Fruit fly (Drosophila melanogaster) whole organism, embryonic: Measurements from ENCODE around the gene Ssk.
A peak's percentile ranks its signal among the peaks of the same experiment; 100 is the strongest.

ENCODE experiments used
- Abd-B ChIP-seq: fragments of 200-800 bp; sonication (Bioruptor generic); optimal IDR thresholded peaks from 2 replicates; lab custom pipeline; 2018; ENCODE audit warnings: missing biosample characterization, mild to moderate bottlenecking, missing genetic modification characterization, moderate library complexity
- B-H2 ChIP-seq: fragments of 200-800 bp; sonication (Bioruptor generic); optimal IDR thresholded peaks from 2 replicates; lab custom pipeline; 2018; ENCODE audit warnings: missing biosample characterization, mild to moderate bottlenecking, missing genetic modification characterization
- CG10147 ChIP-seq: fragments of 200-800 bp; sonication (Bioruptor generic); optimal IDR thresholded peaks from 2 replicates; lab custom pipeline; 2019; ENCODE audit warnings: missing biosample characterization, mild to moderate bottlenecking, missing genetic modification characterization, moderate library complexity
- CG1024 ChIP-seq: fragments of 200-800 bp; sonication (Bioruptor generic); IDR thresholded peaks from 2 replicates; pipeline ENCODE4 v1.3.6; 2022; ENCODE audit warnings: missing biosample characterization, missing genetic modification characterization
- CG10274 ChIP-seq: fragments of 200-800 bp; sonication (Bioruptor generic); optimal IDR thresholded peaks from 3 replicates; lab custom pipeline; 2017; ENCODE audit warnings: missing biosample characterization, mild to moderate bottlenecking, missing genetic modification characterization
- CG14014 ChIP-seq: fragments of 200-800 bp; sonication (Bioruptor generic); IDR thresholded peaks from 2 replicates; pipeline ENCODE4 v1.3.6; 2022; ENCODE audit warnings: missing biosample characterization, missing genetic modification characterization
- CG1529 ChIP-seq: fragments of 200-800 bp; sonication (Bioruptor generic); optimal IDR thresholded peaks from 3 replicates; lab custom pipeline; 2018; ENCODE audit warnings: missing biosample characterization, missing genetic modification characterization
- CG16815 ChIP-seq: fragments of 200-800 bp; sonication (Bioruptor generic); optimal IDR thresholded peaks from 3 replicates; lab custom pipeline; 2017; ENCODE audit warnings: missing biosample characterization, mild to moderate bottlenecking, missing genetic modification characterization
- CG17186 ChIP-seq: fragments of 200-800 bp; sonication (Bioruptor generic); optimal IDR thresholded peaks from 3 replicates; lab custom pipeline; 2017; ENCODE audit warnings: missing biosample characterization, missing genetic modification reagents, missing genetic modification characterization
- CG17802 ChIP-seq: fragments of 200-800 bp; sonication (Bioruptor generic); optimal IDR thresholded peaks from 2 replicates; lab custom pipeline; 2018; ENCODE audit warnings: missing biosample characterization, mild to moderate bottlenecking, missing genetic modification characterization, moderate library complexity
- CG2712 ChIP-seq: fragments of 200-800 bp; optimal IDR thresholded peaks from 3 replicates; lab custom pipeline; 2019; ENCODE audit warnings: missing biosample characterization, mild to moderate bottlenecking, missing genetic modification characterization, moderate library complexity
- CG3281 ChIP-seq: fragments of 200-800 bp; sonication (Bioruptor generic); optimal IDR thresholded peaks from 3 replicates; lab custom pipeline; 2017; ENCODE audit warnings: missing biosample characterization, mild to moderate bottlenecking, missing genetic modification characterization
- CG3407 ChIP-seq: fragments of 200-800 bp; sonication (Bioruptor generic); optimal IDR thresholded peaks from 2 replicates; lab custom pipeline; 2018; ENCODE audit warnings: missing biosample characterization, mild to moderate bottlenecking, missing genetic modification characterization
- CG3847 ChIP-seq: fragments of 200-800 bp; sonication (Bioruptor generic); IDR thresholded peaks from 2 replicates; pipeline ENCODE4 v1.3.6; 2022; ENCODE audit warnings: missing biosample characterization, missing genetic modification characterization
- CG6683 ChIP-seq: fragments of 200-800 bp; sonication (Bioruptor generic); optimal IDR thresholded peaks from 2 replicates; lab custom pipeline; 2017; ENCODE audit warnings: missing biosample characterization, mild to moderate bottlenecking, missing genetic modification characterization, missing genetic modification reagents
- CG8478 ChIP-seq: fragments of >200 bp; optimal IDR thresholded peaks from 2 replicates; lab custom pipeline; 2018
- CG8944 ChIP-seq: fragments of 200-800 bp; sonication (Bioruptor generic); optimal IDR thresholded peaks from 3 replicates; lab custom pipeline; 2016; ENCODE audit warnings: missing biosample characterization, missing genetic modification characterization
- CG9797 ChIP-seq: fragments of 200-800 bp; sonication (Bioruptor generic); optimal IDR thresholded peaks from 3 replicates; lab custom pipeline; 2018; ENCODE audit warnings: missing biosample characterization, mild to moderate bottlenecking, missing genetic modification characterization
- CG9932 ChIP-seq: fragments of 200-800 bp; sonication (Bioruptor generic); IDR thresholded peaks from 2 replicates; pipeline ENCODE4 v1.3.6; 2022; ENCODE audit warnings: missing biosample characterization, missing genetic modification characterization
- D19B ChIP-seq: fragments of 200-800 bp; sonication (Bioruptor generic); optimal IDR thresholded peaks from 2 replicates; lab custom pipeline; 2017; ENCODE audit warnings: missing biosample characterization, mild to moderate bottlenecking, missing genetic modification characterization
- Doc2 ChIP-seq: fragments of 200-800 bp; sonication (Bioruptor generic); IDR thresholded peaks from 2 replicates; pipeline ENCODE4 v1.3.6; 2022; ENCODE audit warnings: missing biosample characterization, missing genetic modification characterization
- E2f1 ChIP-seq: fragments of 200-800 bp; sonication (Bioruptor generic); IDR thresholded peaks from 2 replicates; pipeline ENCODE4 v1.3.6; 2022; ENCODE audit warnings: missing biosample characterization, missing genetic modification characterization
- HLH3B ChIP-seq: fragments of 200-800 bp; sonication (Bioruptor generic); IDR thresholded peaks from 2 replicates; pipeline ENCODE4 v1.3.6; 2022; ENCODE audit warnings: missing biosample characterization, missing genetic modification characterization
- HLH54F ChIP-seq: fragments of 200-800 bp; sonication (Bioruptor generic); optimal IDR thresholded peaks from 3 replicates; lab custom pipeline; 2016; ENCODE audit warnings: missing biosample characterization, missing genetic modification characterization
- Lhr ChIP-seq: fragments of 200-800 bp; sonication (Bioruptor generic); optimal IDR thresholded peaks from 3 replicates; lab custom pipeline; 2017; ENCODE audit warnings: mild to moderate bottlenecking, missing biosample characterization, missing genetic modification reagents, missing genetic modification characterization
- Lpt ChIP-seq: fragments of >200 bp; optimal IDR thresholded peaks from 2 replicates; lab custom pipeline; 2018; ENCODE audit warnings: missing biosample characterization, missing genetic modification characterization
- Trl ChIP-seq, 3 experiments: fragments of >200 bp in 2 of 3; fragments of 200-800 bp in 1 of 3; sonication (Bioruptor generic) in 1 of 3; optimal IDR thresholded peaks; 2 replicates in 1 of 3; 3 replicates in 2 of 3; lab custom pipeline; 2016 to 2017; ENCODE audit warnings: missing biosample characterization in 1 of 3, missing genetic modification characterization in 1 of 3
- cas ChIP-seq: fragments of 200-800 bp; sonication (Bioruptor generic); IDR thresholded peaks from 2 replicates; pipeline ENCODE4 v1.3.6; 2022; ENCODE audit warnings: missing biosample characterization, missing genetic modification characterization
- chm ChIP-seq: fragments of 200-800 bp; sonication (Bioruptor generic); IDR thresholded peaks from 2 replicates; pipeline ENCODE4 v1.3.6; 2022; ENCODE audit warnings: missing biosample characterization, missing genetic modification characterization
- corto ChIP-seq: fragments of 200-800 bp; sonication (Bioruptor generic); optimal IDR thresholded peaks from 2 replicates; lab custom pipeline; 2016; ENCODE audit warnings: missing biosample characterization, mild to moderate bottlenecking, missing genetic modification characterization, moderate library complexity
- crp ChIP-seq, 2 experiments: fragments of 200-800 bp; sonication (Bioruptor generic); optimal IDR thresholded peaks; 2 replicates in 1 of 2; 3 replicates in 1 of 2; lab custom pipeline; 2017; ENCODE audit warnings: missing biosample characterization in 2 of 2, missing genetic modification characterization in 2 of 2, mild to moderate bottlenecking in 1 of 2, moderate library complexity in 1 of 2
- cwo ChIP-seq: fragments of 200-800 bp; sonication (Bioruptor generic); optimal IDR thresholded peaks from 3 replicates; lab custom pipeline; 2017; ENCODE audit warnings: missing biosample characterization, missing genetic modification characterization, mild to moderate bottlenecking, moderate library complexity, missing genetic modification reagents
- da ChIP-seq: fragments of 200-800 bp; sonication (Bioruptor generic); optimal IDR thresholded peaks from 2 replicates; lab custom pipeline; 2016; ENCODE audit warnings: missing biosample characterization, missing genetic modification characterization
- en ChIP-seq: fragments of 200-800 bp; sonication (Bioruptor generic); optimal IDR thresholded peaks from 2 replicates; lab custom pipeline; 2016; ENCODE audit warnings: missing biosample characterization, missing genetic modification characterization
- esg ChIP-seq: fragments of 200-800 bp; sonication (Bioruptor generic); conservative IDR thresholded peaks from 2 replicates; pipeline ENCODE4 v1.3.6; 2022; ENCODE audit warnings: missing biosample characterization, missing genetic modification characterization
- fd3F ChIP-seq: fragments of 200-800 bp; sonication (Bioruptor generic); optimal IDR thresholded peaks from 2 replicates; lab custom pipeline; 2018; ENCODE audit warnings: missing biosample characterization, mild to moderate bottlenecking, missing genetic modification characterization, moderate library complexity
- gfzf ChIP-seq: fragments of 200-800 bp; sonication (Bioruptor generic); optimal IDR thresholded peaks from 2 replicates; lab custom pipeline; 2016; ENCODE audit warnings: missing biosample characterization, mild to moderate bottlenecking, missing genetic modification characterization, moderate library complexity
- ham ChIP-seq: fragments of 200-800 bp; sonication (Bioruptor generic); IDR thresholded peaks from 2 replicates; pipeline ENCODE4 v1.3.6; 2022; ENCODE audit warnings: missing biosample characterization, missing genetic modification characterization
- kah ChIP-seq: fragments of 200-800 bp; sonication (Bioruptor generic); optimal IDR thresholded peaks from 2 replicates; lab custom pipeline; 2018; ENCODE audit warnings: missing biosample characterization, mild to moderate bottlenecking, missing genetic modification characterization
- ken ChIP-seq: fragments of 200-800 bp; sonication (Bioruptor generic); IDR thresholded peaks from 3 replicates; pipeline ENCODE4 v1.3.6; 2022; ENCODE audit warnings: missing biosample characterization, missing genetic modification characterization
- lilli ChIP-seq: fragments of 200-800 bp; sonication (Bioruptor generic); optimal IDR thresholded peaks from 3 replicates; lab custom pipeline; 2016; ENCODE audit warnings: missing biosample characterization, missing genetic modification characterization
- lov ChIP-seq, 2 experiments: fragments of 200-800 bp in 1 of 2; fragments of >200 bp in 1 of 2; sonication (Bioruptor generic) in 1 of 2; IDR thresholded peaks in 1 of 2; optimal IDR thresholded peaks in 1 of 2; 2 replicates in 1 of 2; 3 replicates in 1 of 2; pipeline versions ENCODE4 v1.3.6 to Lab custom; 2017 to 2022; ENCODE audit warnings: missing biosample characterization in 1 of 2, missing genetic modification characterization in 1 of 2
- otp ChIP-seq: fragments of 200-800 bp; sonication (Bioruptor generic); IDR thresholded peaks from 3 replicates; pipeline ENCODE4, ENCODE4 v1.3.6; 2022; ENCODE audit warnings: missing biosample characterization, missing genetic modification characterization
- phol ChIP-seq: fragments of 200-800 bp; sonication (Bioruptor generic); optimal IDR thresholded peaks from 3 replicates; lab custom pipeline; 2018; ENCODE audit warnings: missing biosample characterization, mild to moderate bottlenecking, missing genetic modification characterization, moderate library complexity
- ranshi ChIP-seq: fragments of 200-800 bp; sonication (Bioruptor generic); IDR thresholded peaks from 2 replicates; pipeline ENCODE4 v1.3.6; 2022; ENCODE audit warnings: missing biosample characterization, missing genetic modification characterization
- ro ChIP-seq: fragments of 200-800 bp; sonication (Bioruptor generic); IDR thresholded peaks from 2 replicates; pipeline ENCODE4 v1.3.6; 2022; ENCODE audit warnings: missing biosample characterization, missing genetic modification characterization
- sc ChIP-seq, 3 experiments: fragments of >200 bp in 2 of 3; fragments of 200-800 bp in 1 of 3; sonication (Bioruptor generic) in 1 of 3; optimal IDR thresholded peaks; 2 replicates in 2 of 3; 3 replicates in 1 of 3; lab custom pipeline; 2017; ENCODE audit warnings: mild to moderate bottlenecking in 1 of 3, missing biosample characterization in 1 of 3, missing genetic modification characterization in 1 of 3, missing genetic modification reagents in 1 of 3
- slbo ChIP-seq: fragments of 200-800 bp; sonication (Bioruptor generic); IDR thresholded peaks from 2 replicates; pipeline ENCODE4 v1.3.6; 2022; ENCODE audit warnings: missing biosample characterization, missing genetic modification characterization
- sug ChIP-seq: fragments of 200-800 bp; optimal IDR thresholded peaks from 2 replicates; lab custom pipeline; 2019; ENCODE audit warnings: missing biosample characterization, mild to moderate bottlenecking, missing genetic modification characterization, moderate library complexity

Gene Ssk

DNA sequence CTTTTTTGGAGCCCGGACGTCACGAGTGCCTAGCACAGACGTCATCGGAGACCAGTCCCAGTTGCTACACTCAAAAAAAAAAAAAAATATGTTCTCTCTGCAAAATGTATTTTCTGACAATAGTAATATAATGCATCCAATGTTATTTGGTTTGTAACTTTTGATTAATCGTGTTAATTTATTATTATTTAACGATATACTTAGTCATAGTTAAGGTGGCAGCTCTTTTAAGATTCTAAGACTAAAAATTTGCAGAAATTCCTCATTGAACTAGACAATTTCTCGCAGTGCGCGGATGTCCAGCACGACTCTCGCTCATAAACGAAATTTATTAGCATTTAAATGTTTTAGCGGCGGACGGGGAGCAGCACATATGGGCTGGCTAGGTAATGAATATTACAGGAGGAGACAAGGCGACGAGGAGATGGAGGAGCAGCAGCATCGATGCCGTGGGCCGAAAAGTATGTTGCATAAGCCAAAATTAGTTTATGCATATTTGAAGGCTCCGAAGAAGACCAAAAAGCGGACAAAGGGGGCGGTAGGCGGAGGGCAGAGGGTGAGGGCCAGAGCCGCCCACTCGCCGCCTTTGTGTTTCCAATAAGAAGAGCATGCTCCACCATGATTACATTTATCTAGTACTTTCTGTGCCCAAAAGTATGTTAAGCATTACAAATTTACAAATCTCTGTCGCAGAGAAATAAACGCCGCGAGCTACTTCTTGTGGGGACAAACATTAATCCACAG is 4.8 kb upstream of the Ssk start (continued):
- TF ChIP-seq CG16815 (GFP tag; lab: Kevin White, UChicago): peak; percentile 59
- no peak for TF ChIP-seq corto (GFP tag; lab: Kevin White, UChicago)
- peak; percentile 28 for TF ChIP-seq HLH54F (GFP tag; lab: Kevin White, UChicago)
- TF ChIP-seq CG3847 (GFP tag; lab: Robert Waterston, UW): 0 out of 2 replicates have a peak, but pooled peaks have one; percentile 8
- no peak for TF ChIP-seq kah
- TF ChIP-seq CG8478 (lab: Kevin White, UChicago): no peak
- TF ChIP-seq CG1024: no peak
- TF ChIP-seq CG10147 (GFP tag; lab: Kevin White, UChicago): peak; percentile 23
- TF ChIP-seq Lpt: no peak
- no peak for TF ChIP-seq chm (GFP tag; lab: Robert Waterston, UW)
- TF ChIP-seq lov (optimal IDR thresholded peaks at IDR 0.05; lab: Kevin White, UChicago): no peak
- no peak for TF ChIP-seq lov (GFP tag; IDR thresholded peaks at IDR 0.05; lab: Robert Waterston, UW)
- no peak for TF ChIP-seq ham
- TF ChIP-seq CG3407 (GFP tag; lab: Kevin White, UChicago): no peak
- no peak for TF ChIP-seq Trl (optimal IDR thresholded peaks at IDR 0.05; lab: Kevin White, UChicago)
- TF ChIP-seq Trl (GFP tag; optimal IDR thresholded peaks at IDR 0.05; lab: Kevin White, UChicago): no peak
- TF ChIP-seq en (GFP tag; lab: Kevin White, UChicago): no peak
- TF ChIP-seq cwo (GFP tag; lab: Kevin White, UChicago): peak; percentile 59
- TF ChIP-seq CG6683 (GFP tag; lab: Kevin White, UChicago): no peak
- no peak for TF ChIP-seq gfzf (GFP tag; lab: Kevin White, UChicago)
- no peak for TF ChIP-seq CG9797 (GFP tag; lab: Kevin White, UChicago)
- peak; percentile 42; the same call in 1 of the 2 replicates for TF ChIP-seq HLH3B
- no peak for TF ChIP-seq D19B (GFP tag; lab: Kevin White, UChicago)
- peak; percentile 67 for TF ChIP-seq slbo (GFP tag; lab: Robert Waterston, UW)
- TF ChIP-seq Doc2 (GFP tag; lab: Robert Waterston, UW): no peak
- no peak for TF ChIP-seq Lhr (GFP tag; lab: Kevin White, UChicago)
- TF ChIP-seq fd3F (GFP tag; lab: Kevin White, UChicago): peak; percentile 17
- peak; percentile 59 for TF ChIP-seq CG3281
- peak; percentile 39 for TF ChIP-seq Abd-B (GFP tag; lab: Kevin White, UChicago)
- no peak for TF ChIP-seq da (GFP tag; lab: Kevin White, UChicago)
- TF ChIP-seq ro (GFP tag; lab: Robert Waterston, UW): no peak
- TF ChIP-seq CG1529: no peak
- no peak for TF ChIP-seq sc (optimal IDR thresholded peaks at IDR 0.05; lab: Kevin White, UChicago)
- peak; percentile 40 for TF ChIP-seq sc (GFP tag; optimal IDR thresholded peaks at IDR 0.05; lab: Kevin White, UChicago)
- no peak for TF ChIP-seq otp
- no peak for TF ChIP-seq cas
- TF ChIP-seq CG8944 (GFP tag; lab: Kevin White, UChicago): no peak
- TF ChIP-seq esg: peak; percentile 48
- no peak for TF ChIP-seq CG17186 (GFP tag; lab: Kevin White, UChicago)
- no peak for TF ChIP-seq crp (GFP tag; optimal IDR thresholded peaks at IDR 0.05; lab: Kevin White, UChicago)
- TF ChIP-seq lilli: peak; percentile 54
- TF ChIP-seq ranshi (GFP tag; lab: Robert Waterston, UW): peak; percentile 35; the same call in 1 of the 2 replicates
- peak; percentile 56; the same call in 1 of the 2 replicates for TF ChIP-seq CG9932
- TF ChIP-seq CG17802 (tag; lab: Kevin White, UChicago): peak; percentile 36
- TF ChIP-seq sug (tag; lab: Kevin White, UChicago): no peak
- TF ChIP-seq CG10274 (GFP tag; lab: Kevin White, UChicago): no peak
- TF ChIP-seq CG14014 (GFP tag; lab: Robert Waterston, UW): no peak
- TF ChIP-seq B-H2 (GFP tag; lab: Kevin White, UChicago): no peak
- peak; percentile 44; the same call in 1 of the 2 replicates for TF ChIP-seq E2f1 (GFP tag; lab: Robert Waterston, UW)
- peak; percentile 60 for TF ChIP-seq phol (tag; lab: Kevin White, UChicago)
- no peak for TF ChIP-seq ken (GFP tag; lab: Robert Waterston, UW)
- peak; percentile 72 for TF ChIP-seq CG2712
